Worm (Caenorhabditis elegans) whole organism, L1 larva: ENCODE data around the gene fbl-1.

Experiments
- blmp-1 ChIP-seq: fragments of 150-350 bp; optimal IDR thresholded peaks from 2 replicates; lab custom pipeline; 2014; ENCODE audit warnings: missing biosample characterization, missing genetic modification characterization
- ceh-63 ChIP-seq: fragments of 200-800 bp; sonication (Bioruptor generic); optimal IDR thresholded peaks from 2 replicates; lab custom pipeline; 2018; ENCODE audit warnings: mild to moderate bottlenecking, missing genetic modification characterization, missing compliant biosample characterization
- ceh-82 ChIP-seq, 3 experiments: fragments of 150-350 bp in 1 of 3; sonication (generic microtip) in 2 of 3; optimal IDR thresholded peaks; 2 replicates each; lab custom pipeline; 2014 to 2017; ENCODE audit warnings: missing biosample characterization in 3 of 3, missing genetic modification characterization in 3 of 3
- dpl-1 ChIP-seq, 3 experiments: fragments of 150-350 bp in 2 of 3; sonication (generic microtip) in 1 of 3; optimal IDR thresholded peaks; 2 replicates each; lab custom pipeline; 2014 to 2017; ENCODE audit warnings: missing biosample characterization in 3 of 3, missing genetic modification characterization in 3 of 3, missing genetic modification reagents in 3 of 3
- efl-1 ChIP-seq, 4 experiments: fragments of 150-350 bp; optimal IDR thresholded peaks in 3 of 4; peaks in 1 of 4; 1 replicate in 1 of 4; 2 replicates in 3 of 4; lab custom pipeline; 2014; ENCODE audit warnings: missing biosample characterization in 2 of 4, missing genetic modification characterization in 2 of 4, missing genetic modification reagents in 2 of 4
- elt-2 ChIP-seq: sonication (generic microtip); optimal IDR thresholded peaks from 2 replicates; lab custom pipeline; 2016; ENCODE audit warnings: missing genetic modification characterization, mild to moderate bottlenecking, inconsistent platforms, missing compliant biosample characterization, missing genetic modification reagents
- fkh-10 ChIP-seq: sonication (generic microtip); optimal IDR thresholded peaks from 2 replicates; lab custom pipeline; 2017; ENCODE audit warnings: missing biosample characterization, missing genetic modification reagents, missing genetic modification characterization
- grh-1 ChIP-seq: fragments of 200-800 bp; sonication (Bioruptor generic); IDR thresholded peaks from 2 replicates; pipeline ENCODE4 v1.3.6; 2022; ENCODE audit warnings: missing genetic modification reagents, missing genetic modification characterization, missing compliant biosample characterization
- hpl-2 ChIP-seq: fragments of 150-350 bp; optimal IDR thresholded peaks from 2 replicates; lab custom pipeline; 2014; ENCODE audit warnings: missing biosample characterization, missing genetic modification reagents, missing genetic modification characterization
- irx-1 ChIP-seq: sonication (generic microtip); optimal IDR thresholded peaks from 2 replicates; lab custom pipeline; 2016; ENCODE audit warnings: missing genetic modification characterization, missing compliant biosample characterization
- isw-1 ChIP-seq: fragments of 200-800 bp; sonication (Bioruptor generic); IDR thresholded peaks from 2 replicates; pipeline ENCODE4 v1.3.6; 2022; ENCODE audit warnings: missing genetic modification characterization, missing compliant biosample characterization
- jun-1 ChIP-seq: fragments of 150-350 bp; optimal IDR thresholded peaks from 2 replicates; lab custom pipeline; 2014; ENCODE audit warnings: missing biosample characterization, missing genetic modification reagents, missing genetic modification characterization
- lin-13 ChIP-seq: fragments of 150-350 bp; optimal IDR thresholded peaks from 2 replicates; lab custom pipeline; 2014; ENCODE audit warnings: missing biosample characterization, missing genetic modification reagents, missing genetic modification characterization
- lin-14 ChIP-seq: fragments of 200-800 bp; sonication (Bioruptor generic); optimal IDR thresholded peaks from 2 replicates; lab custom pipeline; 2018; ENCODE audit warnings: mild to moderate bottlenecking, missing genetic modification characterization, moderate library complexity, missing compliant biosample characterization
- lin-15B ChIP-seq: fragments of 150-350 bp; sonication (generic microtip); optimal IDR thresholded peaks from 3 replicates; lab custom pipeline; 2014; ENCODE audit warnings: missing biosample characterization, missing genetic modification characterization
- lin-39 ChIP-seq: fragments of 150-350 bp; optimal IDR thresholded peaks from 2 replicates; lab custom pipeline; 2014; ENCODE audit warnings: missing biosample characterization, missing genetic modification reagents, missing genetic modification characterization
- lsy-2 ChIP-seq, 2 experiments: fragments of 150-350 bp; optimal IDR thresholded peaks; 2 replicates each; lab custom pipeline; 2014; ENCODE audit warnings: missing biosample characterization in 2 of 2, missing genetic modification characterization in 2 of 2
- mdl-1 ChIP-seq, 2 experiments: fragments of 150-350 bp; optimal IDR thresholded peaks; 2 replicates each; lab custom pipeline; 2014 to 2017; ENCODE audit warnings: missing biosample characterization in 2 of 2, missing genetic modification characterization in 2 of 2, inconsistent platforms in 1 of 2
- nhr-12 ChIP-seq: sonication (generic microtip); optimal IDR thresholded peaks from 2 replicates; lab custom pipeline; 2017; ENCODE audit warnings: missing biosample characterization, missing genetic modification characterization
- nhr-20 ChIP-seq: sonication (generic microtip); optimal IDR thresholded peaks from 2 replicates; lab custom pipeline; 2016; ENCODE audit warnings: mild to moderate bottlenecking, missing genetic modification characterization, missing compliant biosample characterization
- nhr-237 ChIP-seq: fragments of 150-350 bp; optimal IDR thresholded peaks from 2 replicates; lab custom pipeline; 2014; ENCODE audit warnings: missing biosample characterization, missing genetic modification characterization
- nhr-47 ChIP-seq: sonication (generic microtip); optimal IDR thresholded peaks from 2 replicates; lab custom pipeline; 2016; ENCODE audit warnings: mild to moderate bottlenecking, missing genetic modification characterization, moderate library complexity, missing compliant biosample characterization
- nhr-71 ChIP-seq: sonication (generic microtip); optimal IDR thresholded peaks from 2 replicates; lab custom pipeline; 2016; ENCODE audit warnings: mild to moderate bottlenecking, missing genetic modification characterization, moderate library complexity, missing compliant biosample characterization
- nhr-77 ChIP-seq: fragments of 150-350 bp; optimal IDR thresholded peaks from 2 replicates; lab custom pipeline; 2014; ENCODE audit warnings: missing biosample characterization, missing genetic modification characterization
- nhr-84 ChIP-seq: sonication (generic microtip); optimal IDR thresholded peaks from 2 replicates; lab custom pipeline; 2017; ENCODE audit warnings: missing biosample characterization, missing genetic modification characterization
- nhr-85 ChIP-seq: sonication (generic microtip); peaks from one replicate; lab custom pipeline; 2016; ENCODE audit warnings: missing genetic modification characterization, inconsistent platforms, missing compliant biosample characterization
- nhr-90 ChIP-seq: sonication (generic microtip); optimal IDR thresholded peaks from 2 replicates; lab custom pipeline; 2016; ENCODE audit warnings: mild to moderate bottlenecking, missing genetic modification characterization, missing compliant biosample characterization; ENCODE audit not compliant: poor library complexity
- pag-3 ChIP-seq: sonication (generic microtip); optimal IDR thresholded peaks from 2 replicates; lab custom pipeline; 2017; ENCODE audit warnings: missing genetic modification characterization, mild to moderate bottlenecking, missing compliant biosample characterization, antibody characterized with exemption, borderline replicate concordance; ENCODE audit not compliant: insufficient read depth
- pqm-1 ChIP-seq: sonication (generic microtip); optimal IDR thresholded peaks from 3 replicates; lab custom pipeline; 2017; ENCODE audit warnings: missing biosample characterization, missing genetic modification characterization
- rnt-1 ChIP-seq: sonication (generic microtip); optimal IDR thresholded peaks from 2 replicates; lab custom pipeline; 2016; ENCODE audit warnings: mild to moderate bottlenecking, missing genetic modification characterization, moderate library complexity, missing compliant biosample characterization
- snpc-4 ChIP-seq: fragments of 150-350 bp; optimal IDR thresholded peaks from 2 replicates; lab custom pipeline; 2014; ENCODE audit warnings: missing biosample characterization, missing genetic modification characterization
- snu-23 ChIP-seq: sonication (generic microtip); optimal IDR thresholded peaks from 2 replicates; lab custom pipeline; 2016; ENCODE audit warnings: missing genetic modification characterization, missing compliant biosample characterization
- sox-4 ChIP-seq: sonication (generic microtip); optimal IDR thresholded peaks from 2 replicates; lab custom pipeline; 2016; ENCODE audit warnings: missing genetic modification characterization, missing compliant biosample characterization
- sptf-1 ChIP-seq: fragments of 150-350 bp; optimal IDR thresholded peaks from 2 replicates; lab custom pipeline; 2014; ENCODE audit warnings: missing biosample characterization, missing genetic modification characterization
- swsn-7 ChIP-seq: sonication (generic microtip); optimal IDR thresholded peaks from 2 replicates; lab custom pipeline; 2016; ENCODE audit warnings: missing genetic modification characterization, missing compliant biosample characterization
- unc-62 ChIP-seq: fragments of 150-350 bp; optimal IDR thresholded peaks from 2 replicates; lab custom pipeline; 2014; ENCODE audit warnings: missing biosample characterization, missing genetic modification reagents, missing genetic modification characterization
- unc-98 ChIP-seq: fragments of 200-800 bp; sonication (Bioruptor generic); IDR thresholded peaks from 2 replicates; pipeline ENCODE4 v1.3.6; 2022; ENCODE audit warnings: missing genetic modification characterization, missing compliant biosample characterization

The fbl-1 gene

ce11 chrIV:9536124-9536523 lies 4.5 kb upstream of the fbl-1 start:
- TF ChIP-seq swsn-7 (tag; lab: Kevin White, UChicago) = no peak
- TF ChIP-seq nhr-85 (tag; lab: Kevin White, UChicago) = peak; percentile 82
- TF ChIP-seq dpl-1 (GFP tag; optimal IDR thresholded peaks at IDR 0.05; lab: Kevin White, UChicago) = no peak
- TF ChIP-seq nhr-20 (tag; lab: Kevin White, UChicago) = peak; percentile 16
- no peak for TF ChIP-seq jun-1 (tag; lab: Kevin White, UChicago)
- no peak for TF ChIP-seq hpl-2 (GFP tag; lab: Kevin White, UChicago)
- TF ChIP-seq lsy-2 (tag; optimal IDR thresholded peaks at IDR 0.05; lab: Kevin White, UChicago) = no peak
- TF ChIP-seq blmp-1 = peak; percentile 22
- TF ChIP-seq mdl-1 (tag; optimal IDR thresholded peaks at IDR 0.05; lab: Kevin White, UChicago) = no peak
- TF ChIP-seq grh-1 (GFP tag; lab: Robert Waterston, UW) = no peak
- no peak for TF ChIP-seq pag-3 (tag; lab: Kevin White, UChicago)
- peak; percentile 19 for TF ChIP-seq lin-14 (GFP tag; lab: Kevin White, UChicago)

- TF ChIP-seq sox-4 (tag; lab: Kevin White, UChicago) = no peak
- TF ChIP-seq elt-2 (tag; lab: Kevin White, UChicago) = peak; percentile 39
Observed at ce11 chrIV:9537500-9537899, 3.1 kb upstream of the fbl-1 start.

- no peak for TF ChIP-seq sptf-1 (tag; lab: Kevin White, UChicago)
- TF ChIP-seq lin-39 (tag; lab: Kevin White, UChicago) = no peak
- TF ChIP-seq snu-23 (GFP tag; lab: Kevin White, UChicago) = peak; percentile 12
- peak; percentile 79 for TF ChIP-seq rnt-1 (tag; lab: Kevin White, UChicago)
- peak; percentile 75 for TF ChIP-seq lin-14 (GFP tag; lab: Kevin White, UChicago)
- peak; percentile 66 for TF ChIP-seq nhr-71 (tag; lab: Kevin White, UChicago)
- TF ChIP-seq lsy-2 (tag; optimal IDR thresholded peaks at IDR 0.05; lab: Kevin White, UChicago) = peak in 1 of 2 experiments; percentile 6
- TF ChIP-seq pqm-1 (tag; lab: Kevin White, UChicago) = no peak
- TF ChIP-seq, all 84 proteins: peak for 5
Observed at ce11 chrIV:9538214-9538613, 2.4 kb upstream of the fbl-1 start.

DNA sequence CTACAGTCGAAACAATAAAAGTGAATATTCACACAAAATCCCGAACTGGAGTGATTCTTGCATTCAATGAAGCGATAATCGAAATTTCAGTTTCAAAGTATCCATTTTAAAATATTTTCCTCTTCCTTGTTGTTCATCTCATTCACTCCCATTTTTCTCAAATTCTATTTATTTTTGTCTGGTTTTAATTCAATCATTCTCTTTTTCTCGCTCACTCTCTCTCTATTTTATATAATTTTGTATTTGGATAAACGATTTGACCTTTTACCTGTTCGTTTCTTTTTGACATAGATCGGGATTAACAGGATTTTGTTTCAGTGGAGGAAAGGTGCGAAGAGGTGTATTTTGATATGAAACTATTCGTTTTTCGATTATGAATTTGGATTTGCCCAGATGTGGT lies 5.4 kb downstream of the fbl-1 start, which contains the start of gene T05A1.5:
TSS of gene T05A1.5 (plus strand) at position 301 of the 400 bp plus-strand sequence.
- TF ChIP-seq nhr-47 (no peak), nhr-12 (tag; lab: Kevin White, UChicago) (no peak), unc-62 (GFP tag; lab: Kevin White, UChicago) (no peak), snpc-4 (no peak), nhr-237 (tag; lab: Kevin White, UChicago) (no peak), dpl-1 (GFP tag; optimal IDR thresholded peaks at IDR 0.05; lab: Kevin White, UChicago) (no peak), lin-13 (no peak), nhr-20 (tag; lab: Kevin White, UChicago) (no peak), nhr-84 (tag; lab: Kevin White, UChicago) (no peak), ceh-82 (tag; optimal IDR thresholded peaks at IDR 0.05; lab: Kevin White, UChicago) (no peak), lin-15B (no peak), isw-1 (no peak), nhr-77 (tag; lab: Kevin White, UChicago) (no peak), ceh-63 (GFP tag; lab: Kevin White, UChicago) (no peak), hpl-2 (GFP tag; lab: Kevin White, UChicago) (no peak), rnt-1 (tag; lab: Kevin White, UChicago) (no peak), efl-1 (optimal IDR thresholded peaks at IDR 0.05; lab: Kevin White, UChicago) (no peak), efl-1 (GFP tag; optimal IDR thresholded peaks at IDR 0.05 in 1 of 2; lab: Kevin White, UChicago) (no peak), irx-1 (tag; lab: Kevin White, UChicago) (no peak)
- TF ChIP-seq, all 84 proteins: peak for 0

- peak; percentile 26 for TF ChIP-seq blmp-1
- TF ChIP-seq nhr-20 (tag; lab: Kevin White, UChicago) = no peak
- TF ChIP-seq unc-98 (GFP tag; lab: Robert Waterston, UW) = no peak
- TF ChIP-seq fkh-10 (GFP tag; lab: Kevin White, UChicago) = no peak
- TF ChIP-seq nhr-90 = no peak
- TF ChIP-seq lin-13 = no peak
Observed at ce11 chrIV:9563079-9563478, 22.5 kb downstream of the fbl-1 start, which contains the start of gene col-122. TSS of gene col-122 (plus strand) at chrIV:9563379.
